Fruit fly (Drosophila melanogaster): ENCODE measurements around the gene B4.

The B4 gene

dm6 chr2L:13513331-13514261, 35.5 kb downstream of the B4 start (continued):
- TF ChIP-seq CG7372 (GFP tag; IDR thresholded peaks at IDR 0.05), result peak; percentile 59
- peak; percentile 63 for TF ChIP-seq CG2712 (tag; optimal IDR thresholded peaks at IDR 0.05)
- no peak for TF ChIP-seq Bgb (GFP tag; IDR thresholded peaks at IDR 0.05; ENCODE audit: partially characterized antibody)
- TF ChIP-seq YL-1 (GFP tag; optimal IDR thresholded peaks at IDR 0.05), result no peak
- peak; percentile 42 for TF ChIP-seq B-H2 (GFP tag; optimal IDR thresholded peaks at IDR 0.05)
- TF ChIP-seq Chrac-16 (GFP tag; optimal IDR thresholded peaks at IDR 0.05), result peak; percentile 66
- TF ChIP-seq CG7556 (GFP tag; optimal IDR thresholded peaks at IDR 0.05), result peak; percentile 74
- 0 out of 2 replicates have a peak, but pooled peaks have one; percentile 7 for TF ChIP-seq klu (GFP tag; IDR thresholded peaks at IDR 0.05)
- TF ChIP-seq org-1 (GFP tag; optimal IDR thresholded peaks at IDR 0.05), result peak; percentile 52
- TF ChIP-seq Eip74EF (GFP tag; optimal IDR thresholded peaks at IDR 0.05), result no peak
- TF ChIP-seq ase (GFP tag; IDR thresholded peaks at IDR 0.05), result peak; percentile 72
- no peak for TF ChIP-seq CkIIα-i1 (GFP tag; IDR thresholded peaks at IDR 0.05)
- peak; percentile 8; the same call in 1 of the 3 replicates for TF ChIP-seq CG7357 (GFP tag; IDR thresholded peaks at IDR 0.05)
- TF ChIP-seq CG13775 (GFP tag; optimal IDR thresholded peaks at IDR 0.05), result peak; percentile 66
- no peak for TF ChIP-seq aop (GFP tag; IDR thresholded peaks at IDR 0.05)
- TF ChIP-seq Bdp1 (GFP tag; optimal IDR thresholded peaks at IDR 0.05), result peak; percentile 29
- TF ChIP-seq CG12219 (GFP tag; optimal IDR thresholded peaks at IDR 0.05), result peak; percentile 44
- peak; percentile 66 for TF ChIP-seq CG10366 (GFP tag; IDR thresholded peaks at IDR 0.05)
- TF ChIP-seq Hr3 (GFP tag; optimal IDR thresholded peaks at IDR 0.05), result peak; percentile 70
- TF ChIP-seq Atf6 (GFP tag; IDR thresholded peaks at IDR 0.05), result peak; percentile 63
- peak; percentile 57 for TF ChIP-seq nmo (GFP tag; optimal IDR thresholded peaks at IDR 0.05)
- TF ChIP-seq hkb (optimal IDR thresholded peaks at IDR 0.05), result no peak
- peak; percentile 60 for TF ChIP-seq hkb (GFP tag; IDR thresholded peaks at IDR 0.05)
- TF ChIP-seq her (GFP tag; optimal IDR thresholded peaks at IDR 0.05), result peak; percentile 56
- TF ChIP-seq cg (GFP tag; optimal IDR thresholded peaks at IDR 0.05), result peak; percentile 54
- TF ChIP-seq CG1602 (GFP tag; optimal IDR thresholded peaks at IDR 0.05), result peak; percentile 44
- peak; percentile 23 for TF ChIP-seq Atf3 (GFP tag; optimal IDR thresholded peaks at IDR 0.05)
- peak; percentile 34 for TF ChIP-seq CG2875 (GFP tag; optimal IDR thresholded peaks at IDR 0.05)
- TF ChIP-seq cato (GFP tag; optimal IDR thresholded peaks at IDR 0.05; ENCODE audit: borderline replicate concordance), result peak; percentile 20
- no peak for TF ChIP-seq eyg (GFP tag; optimal IDR thresholded peaks at IDR 0.05)
- TF ChIP-seq Dad (GFP tag; optimal IDR thresholded peaks at IDR 0.05), result peak; percentile 24
- TF ChIP-seq pan (optimal IDR thresholded peaks at IDR 0.05), result no peak
- peak in 1 of 2 experiments; percentile 77 for TF ChIP-seq pan (GFP tag; optimal IDR thresholded peaks at IDR 0.05 in 1 of 2, IDR thresholded peaks at IDR 0.05 in 1 of 2)
- peak; percentile 51 for TF ChIP-seq CG15479 (GFP tag; optimal IDR thresholded peaks at IDR 0.05)
- peak; percentile 61 for TF ChIP-seq CG16815 (GFP tag; optimal IDR thresholded peaks at IDR 0.05)
- peak; percentile 70 for TF ChIP-seq CG3281 (GFP tag; optimal IDR thresholded peaks at IDR 0.05)
- peak; percentile 69 for TF ChIP-seq bab2 (GFP tag; optimal IDR thresholded peaks at IDR 0.05)
- TF ChIP-seq kay (GFP tag; optimal IDR thresholded peaks at IDR 0.05), result peak; percentile 68
- peak; percentile 76 for TF ChIP-seq Xrp1 (GFP tag; IDR thresholded peaks at IDR 0.05)
- 0 out of 3 replicates have a peak, but pooled peaks have one; percentile 28 for TF ChIP-seq vnd (GFP tag; IDR thresholded peaks at IDR 0.05; ENCODE audit: partially characterized antibody)
- no peak for TF ChIP-seq abd-A (tag; optimal IDR thresholded peaks at IDR 0.05)
- peak; percentile 14 for TF ChIP-seq Six4 (GFP tag; optimal IDR thresholded peaks at IDR 0.05)
- TF ChIP-seq unpg (GFP tag; optimal IDR thresholded peaks at IDR 0.05), result peak; percentile 59
- peak; percentile 60; the same call in 1 of the 2 replicates for TF ChIP-seq al (GFP tag; IDR thresholded peaks at IDR 0.05)
- peak; percentile 62 for TF ChIP-seq CG33213 (GFP tag; optimal IDR thresholded peaks at IDR 0.05)
- peak; percentile 57; the same call in 2 of the 3 replicates for TF ChIP-seq Dbx (GFP tag; IDR thresholded peaks at IDR 0.05)
- peak; percentile 65 for TF ChIP-seq CG31441 (GFP tag; IDR thresholded peaks at IDR 0.05)
- TF ChIP-seq hbn (GFP tag; IDR thresholded peaks at IDR 0.05; ENCODE audit: partially characterized antibody), result no peak
- peak; percentile 69 for TF ChIP-seq gem (tag; optimal IDR thresholded peaks at IDR 0.05)

Data from whole organism, embryonic.